Worm (Caenorhabditis elegans) whole organism, late embryonic: ENCODE data around the gene ccdc-55.

ENCODE experiments used
- T23F11.4 ChIP-seq: fragments of 200-800 bp; sonication (Bioruptor generic); optimal IDR thresholded peaks from 2 replicates; lab custom pipeline; 2018; ENCODE audit warnings: mild to moderate bottlenecking, missing genetic modification characterization, missing compliant biosample characterization
- syd-9 ChIP-seq: sonication (generic microtip); optimal IDR thresholded peaks from 2 replicates; lab custom pipeline; 2016; ENCODE audit warnings: mild to moderate bottlenecking, missing genetic modification characterization, moderate library complexity, missing compliant biosample characterization

- TF ChIP-seq T23F11.4 (GFP tag; lab: Kevin White, UChicago) = no peak
- no peak for TF ChIP-seq syd-9 (tag; lab: Kevin White, UChicago)
Observed at ce11 chrIII:4134059-4134458, 34.5 kb downstream of the ccdc-55 start.
